Fruit fly (Drosophila melanogaster) whole organism, pupa: Measurements from ENCODE around the gene CG12009.

Source experiments
- CG12605 ChIP-seq: fragments of 200-800 bp; sonication (Bioruptor generic); IDR thresholded peaks from 2 replicates; pipeline ENCODE4 v1.3.6; 2022; ENCODE audit warnings: missing biosample characterization, missing genetic modification characterization
- CG14655 ChIP-seq: fragments of 200-800 bp; sonication (Bioruptor generic); optimal IDR thresholded peaks from 3 replicates; lab custom pipeline; 2017; ENCODE audit warnings: mild to moderate bottlenecking, missing biosample characterization, missing genetic modification reagents, missing genetic modification characterization
- CG17806 ChIP-seq: fragments of 200-800 bp; sonication (Bioruptor generic); optimal IDR thresholded peaks from 2 replicates; lab custom pipeline; 2018; ENCODE audit warnings: missing biosample characterization, mild to moderate bottlenecking, missing genetic modification characterization, moderate library complexity
- CG32121 ChIP-seq: fragments of 200-800 bp; sonication (Bioruptor generic); IDR thresholded peaks from 2 replicates; pipeline ENCODE4 v1.3.6; 2022; ENCODE audit warnings: missing biosample characterization, missing genetic modification characterization
- CG4496 ChIP-seq: fragments of 200-800 bp; sonication (Bioruptor generic); IDR thresholded peaks from 3 replicates; pipeline ENCODE4 v1.3.6; 2022; ENCODE audit warnings: missing biosample characterization, missing genetic modification characterization
- CG8301 ChIP-seq: fragments of 200-800 bp; sonication (Bioruptor generic); optimal IDR thresholded peaks from 2 replicates; lab custom pipeline; 2018; ENCODE audit warnings: missing biosample characterization, mild to moderate bottlenecking, missing genetic modification characterization
- EcR ChIP-seq: fragments of 200-800 bp; sonication (Bioruptor generic); optimal IDR thresholded peaks from 3 replicates; lab custom pipeline; 2019; ENCODE audit warnings: missing biosample characterization, missing genetic modification characterization, mild to moderate bottlenecking, moderate library complexity, missing genetic modification reagents
- Snoo ChIP-seq: fragments of 200-800 bp; sonication (Bioruptor generic); optimal IDR thresholded peaks from 3 replicates; lab custom pipeline; 2017; ENCODE audit warnings: missing biosample characterization, mild to moderate bottlenecking, missing genetic modification characterization, inconsistent platforms

DNA sequence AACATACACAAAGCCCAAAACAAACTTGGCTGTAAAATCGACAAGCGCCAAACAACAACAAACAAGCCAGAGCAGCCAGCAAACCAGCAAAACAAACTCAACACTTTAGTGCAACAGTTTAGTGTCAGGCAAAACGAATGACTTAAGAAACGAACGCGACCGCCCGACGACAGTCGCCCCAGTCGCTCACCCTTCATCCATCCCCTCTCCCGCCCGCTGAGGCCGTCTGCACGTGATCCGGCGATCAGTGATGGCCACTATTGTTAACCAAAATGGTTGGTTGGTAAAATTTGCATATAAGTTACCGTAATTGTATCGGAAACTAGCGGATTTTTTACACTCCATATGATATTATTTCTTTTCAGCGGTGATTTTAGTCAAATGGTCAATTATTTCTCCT, 37.6 kb upstream of the CG12009 start:
- TF ChIP-seq CG12605 (GFP tag; lab: Robert Waterston, UW) (no peak), CG32121 (GFP tag; lab: Robert Waterston, UW) (no peak), Snoo (tag; lab: Kevin White, UChicago) (no peak), EcR (no peak), CG17806 (tag; lab: Kevin White, UChicago) (no peak), CG8301 (tag; lab: Kevin White, UChicago) (no peak), CG4496 (GFP tag; lab: Robert Waterston, UW) (no peak; the same call in 2 of the 3 replicates), CG14655 (GFP tag; lab: Kevin White, UChicago) (no peak)
